Fruit fly (Drosophila melanogaster) S2 (cell line): ENCODE data around the gene CG1789.

Experiments used
- CG8478 ChIP-seq: fragments of >200 bp; optimal IDR thresholded peaks from 2 replicates; lab custom pipeline; 2018
- CTCF ChIP-seq, 2 experiments: fragments of >200 bp; optimal IDR thresholded peaks; 2 replicates each; lab custom pipeline; 2018

Gene CG1789

DNA sequence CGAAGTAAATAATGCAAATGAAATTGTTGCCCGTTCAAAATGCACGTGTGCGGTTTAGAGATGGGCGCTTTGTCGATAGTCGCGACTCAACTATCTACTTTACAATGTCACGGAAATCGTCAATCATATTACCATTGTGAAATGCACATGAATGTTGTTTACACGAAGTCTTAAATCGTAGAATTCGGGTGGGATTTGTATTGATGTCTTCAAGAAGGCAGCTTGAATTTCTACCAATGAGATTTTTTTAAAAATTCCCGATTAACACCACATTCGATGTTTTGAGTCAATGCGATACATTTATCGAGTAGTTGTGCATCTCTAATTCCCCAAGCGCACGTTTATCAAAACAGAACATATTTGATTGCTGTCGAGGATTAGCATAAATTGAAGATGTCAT, at the start of gene CG1789:
CG1789 (plus strand) TSS at position 308 of the 400 bp plus-strand sequence.
- TF ChIP-seq CTCF (optimal IDR thresholded peaks at IDR 0.05; lab: Kevin White, UChicago) (no peak), CG8478 (no peak)

DNA sequence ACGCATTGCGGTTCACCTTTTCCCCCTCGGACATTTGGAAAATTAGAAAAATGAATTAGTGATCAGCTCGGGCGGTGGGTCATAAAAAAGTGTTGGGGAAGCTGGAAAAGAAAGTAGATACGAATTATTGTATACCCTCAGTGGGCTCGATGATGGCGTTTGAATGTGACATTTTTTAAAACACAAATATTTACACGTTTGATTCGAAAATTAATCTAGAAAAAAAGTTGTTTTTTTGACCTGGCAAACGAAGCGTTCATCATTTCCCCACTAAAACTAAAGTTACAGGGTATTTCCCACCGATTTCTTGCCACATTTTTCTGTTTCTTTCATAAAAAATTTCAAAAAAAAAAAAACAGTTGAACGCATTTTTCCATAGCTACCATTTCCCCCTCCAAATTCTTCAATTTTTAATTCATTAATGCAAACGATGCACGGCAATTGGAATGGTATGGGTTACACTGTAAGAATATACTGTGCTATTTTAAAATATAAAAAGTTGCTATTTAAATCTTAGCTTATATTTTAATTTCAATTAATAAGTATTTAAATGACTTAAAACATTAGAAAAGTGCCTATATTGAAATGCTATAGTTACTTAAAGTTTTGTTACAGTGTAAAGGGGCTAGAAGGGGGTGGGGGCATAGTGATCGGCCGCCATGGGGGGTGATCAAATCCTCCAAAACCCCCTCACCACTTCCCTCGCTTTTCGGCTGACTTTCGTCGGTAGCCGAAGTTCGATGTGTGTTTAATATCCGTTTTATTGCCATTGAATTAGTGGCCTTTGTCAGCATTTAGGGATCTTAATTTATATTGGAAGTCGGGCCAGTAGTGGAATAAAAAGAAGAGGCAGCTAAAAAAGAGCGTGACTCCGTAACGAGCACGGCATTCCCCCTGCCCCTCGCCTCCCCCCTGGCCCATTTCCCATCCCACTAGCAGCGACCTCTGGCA, 48.7 kb upstream of the CG1789 start:
- TF ChIP-seq CTCF (optimal IDR thresholded peaks at IDR 0.05; lab: Kevin White, UChicago) (no peak), CG8478 (no peak)

DNA sequence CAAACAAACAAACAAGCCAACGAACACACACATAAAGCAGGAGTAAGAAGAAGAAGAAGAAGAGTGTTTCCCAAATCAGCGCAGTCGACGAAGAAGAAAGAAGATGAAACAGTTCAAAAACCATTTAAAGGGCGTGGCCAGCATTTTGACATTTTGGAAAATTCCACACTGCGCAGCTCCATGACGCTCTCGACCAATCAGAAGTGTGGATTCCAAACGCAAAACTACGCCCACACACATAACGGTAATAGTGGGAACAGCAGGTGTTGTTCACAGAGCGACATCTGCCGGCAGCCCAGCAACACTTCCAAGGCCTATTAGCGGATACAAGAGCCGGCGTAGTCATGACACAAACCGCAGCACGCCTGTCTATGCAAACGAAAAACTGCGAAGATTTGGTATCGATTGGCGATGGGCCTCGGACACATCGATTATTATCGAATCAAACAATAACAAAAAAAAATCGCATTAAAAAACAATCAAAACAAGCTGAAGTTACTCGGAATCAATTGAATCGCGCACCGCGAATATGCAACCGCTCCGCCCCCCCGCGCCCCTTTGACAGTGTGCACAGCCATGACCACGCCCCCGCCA, 43.6 kb upstream of the CG1789 start, which contains the start of gene Rubicon:
Rubicon (plus strand) TSS at position 433 of the 594 bp plus-strand sequence.
- peak; percentile 98 to 99 for TF ChIP-seq CTCF (optimal IDR thresholded peaks at IDR 0.05; lab: Kevin White, UChicago)
- no peak for TF ChIP-seq CG8478

DNA sequence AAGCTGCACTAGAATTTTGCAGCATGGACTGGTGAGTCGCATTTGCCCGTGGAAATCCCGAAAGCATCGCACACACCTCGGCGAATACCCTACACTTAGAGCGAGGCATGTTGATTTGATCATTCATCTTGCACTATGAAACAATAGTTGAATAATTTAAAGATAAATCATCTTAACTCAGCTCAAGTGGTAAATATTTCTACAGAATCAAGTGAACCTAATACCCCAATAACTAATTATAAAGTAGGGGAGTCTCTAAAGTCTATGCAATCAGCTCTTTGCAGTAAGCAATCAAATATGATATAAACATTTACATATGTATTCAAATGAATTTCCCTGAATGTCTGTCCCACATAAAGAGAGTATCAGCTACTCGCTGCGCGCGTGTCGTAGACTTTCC, 42.9 kb upstream of the CG1789 start:
- TF ChIP-seq CTCF (optimal IDR thresholded peaks at IDR 0.05; lab: Kevin White, UChicago) (no peak), CG8478 (no peak)

DNA sequence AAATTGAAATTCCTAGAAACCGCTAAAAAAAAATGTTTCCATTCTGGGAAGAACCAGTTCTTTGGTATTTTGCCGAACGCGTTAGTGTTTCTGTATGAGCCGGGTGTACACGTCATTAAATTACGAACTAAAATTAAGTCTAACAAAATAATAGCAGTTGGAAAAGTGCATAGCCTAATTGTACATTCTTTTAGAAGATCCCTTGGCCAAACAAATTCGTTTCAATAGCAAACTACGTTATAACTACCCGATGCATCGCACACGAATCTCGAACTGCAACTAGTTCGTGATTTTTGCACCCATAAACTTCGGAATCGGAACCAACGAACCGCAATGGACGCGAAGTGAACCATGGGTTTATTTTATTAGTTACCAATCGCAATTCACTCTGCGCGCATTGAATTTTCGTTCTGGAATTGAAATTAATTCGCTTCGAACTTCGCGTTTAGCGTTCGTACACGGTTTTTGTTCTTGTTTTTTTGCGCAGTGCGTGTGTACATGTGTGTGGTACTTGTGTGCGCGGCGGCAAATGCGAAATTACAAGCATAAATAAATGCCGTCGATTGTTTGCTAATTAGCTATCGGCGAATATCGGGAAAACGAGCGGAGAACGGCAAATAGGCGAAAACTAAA, 39.0 kb upstream of the CG1789 start, which contains the start of gene CAH3:
CAH3 (plus strand) TSS at position 64 of the 633 bp plus-strand sequence.
- TF ChIP-seq CTCF (optimal IDR thresholded peaks at IDR 0.05; lab: Kevin White, UChicago) (no peak), CG8478 (no peak)

DNA sequence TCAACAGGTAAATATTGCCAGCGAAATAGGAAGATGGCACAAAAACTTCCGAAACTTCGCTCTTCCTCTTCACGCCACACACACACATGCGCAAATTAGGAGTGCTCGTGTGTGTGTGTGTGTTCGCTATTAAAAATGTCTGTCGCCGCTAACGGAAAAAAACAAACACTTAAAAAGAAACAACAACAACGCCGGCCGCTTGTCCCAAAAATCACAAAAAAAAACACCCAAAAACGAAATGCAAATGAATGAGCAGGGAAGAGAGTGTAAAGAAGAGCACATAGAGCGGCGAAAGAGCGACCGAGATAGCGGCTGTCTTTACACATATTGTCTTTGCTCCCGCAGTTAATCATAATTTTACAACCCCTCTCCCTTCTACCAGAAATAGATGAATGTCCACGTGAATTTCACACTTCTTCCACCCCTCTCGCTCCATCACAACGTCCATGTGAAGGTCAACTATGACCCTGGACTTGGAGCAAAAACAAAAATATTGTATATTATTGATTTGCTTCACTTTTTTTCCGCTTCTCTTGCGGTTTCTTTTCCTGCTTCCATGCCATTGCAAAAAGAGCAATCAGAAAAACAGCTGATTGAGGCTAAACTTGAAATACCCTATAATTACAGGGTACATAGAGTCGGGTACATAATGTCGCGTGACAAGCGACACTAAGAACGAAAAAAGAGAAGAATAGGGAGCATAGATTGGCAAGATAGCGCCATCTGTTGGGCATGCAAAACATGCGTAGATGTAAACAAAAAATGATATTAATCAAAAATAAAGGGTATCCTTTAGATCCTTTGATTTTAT, 38.3 kb upstream of the CG1789 start:
- no peak for TF ChIP-seq CG8478
- peak; percentile 59 to 74 for TF ChIP-seq CTCF (optimal IDR thresholded peaks at IDR 0.05; lab: Kevin White, UChicago)

DNA sequence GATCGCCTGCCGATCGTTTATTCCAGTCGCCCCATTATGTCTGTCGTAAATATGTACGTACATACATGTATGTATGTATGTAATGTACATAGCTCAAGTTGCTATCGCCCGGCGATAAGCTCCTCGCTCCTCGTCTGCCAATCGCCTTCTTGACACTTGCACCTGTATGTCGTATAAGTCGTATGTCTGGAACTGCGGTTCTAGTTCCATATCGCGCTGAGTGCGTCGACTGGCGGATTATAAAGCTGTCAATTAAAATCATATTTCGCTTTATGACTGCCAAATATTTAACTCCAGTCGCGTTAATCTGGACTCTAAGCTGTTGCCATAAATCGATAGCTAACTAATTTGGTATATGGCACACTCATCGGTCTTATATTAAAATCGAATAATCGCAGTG, 34.9 kb upstream of the CG1789 start:
- TF ChIP-seq CG8478 (no peak), CTCF (optimal IDR thresholded peaks at IDR 0.05; lab: Kevin White, UChicago) (no peak)

DNA sequence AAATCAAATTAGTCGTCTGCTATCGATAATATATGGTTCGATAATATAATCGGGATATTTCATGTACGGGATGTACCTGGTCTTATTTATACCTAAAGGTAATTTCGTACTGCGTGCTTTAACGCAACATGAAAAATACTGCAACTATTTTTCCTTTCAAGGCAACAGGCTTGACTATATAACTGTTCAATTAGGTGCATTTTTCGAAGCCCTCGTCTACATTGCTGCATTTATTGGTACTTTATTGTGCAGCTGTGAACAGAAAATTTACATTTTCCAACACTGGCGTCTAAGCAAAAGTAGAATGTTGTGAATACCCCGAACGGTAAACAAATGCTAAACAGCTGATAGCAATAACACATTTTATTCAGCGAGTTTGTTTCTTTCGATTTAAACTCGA, 30.3 kb upstream of the CG1789 start, which contains the start of the genes Ppt1 and Ogg1:
Ppt1 (minus strand) TSS at position 225 of the 400 bp plus-strand sequence.
Ogg1 (plus strand) TSS at position 325 of the 400 bp plus-strand sequence.
- TF ChIP-seq CTCF (optimal IDR thresholded peaks at IDR 0.05; lab: Kevin White, UChicago): peak in 1 of 2 experiments; percentile 2
- TF ChIP-seq CG8478: no peak

DNA sequence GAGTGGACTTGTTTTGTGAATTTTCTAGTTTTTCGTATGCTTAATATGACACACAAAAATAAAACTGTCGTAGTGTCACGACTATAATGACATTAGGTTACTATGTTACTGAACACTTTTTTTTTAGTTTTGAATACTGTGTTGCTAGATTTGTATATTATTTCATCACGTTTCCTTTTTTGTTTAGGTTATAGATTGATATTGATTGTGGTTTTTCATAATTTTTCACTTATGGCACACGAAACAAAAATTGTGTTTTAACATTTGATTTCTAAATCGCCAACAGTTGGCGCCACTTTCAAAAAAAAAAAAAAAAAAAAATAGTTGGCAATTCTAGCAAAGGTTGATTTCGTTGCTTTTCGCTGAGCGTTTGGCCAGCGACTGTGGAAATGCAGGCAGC, 26.8 kb upstream of the CG1789 start, which contains the start of gene CG11294:
CG11294 (minus strand) TSS at position 101 of the 400 bp plus-strand sequence.
- no peak for TF ChIP-seq CG8478
- no peak for TF ChIP-seq CTCF (optimal IDR thresholded peaks at IDR 0.05; lab: Kevin White, UChicago)

DNA sequence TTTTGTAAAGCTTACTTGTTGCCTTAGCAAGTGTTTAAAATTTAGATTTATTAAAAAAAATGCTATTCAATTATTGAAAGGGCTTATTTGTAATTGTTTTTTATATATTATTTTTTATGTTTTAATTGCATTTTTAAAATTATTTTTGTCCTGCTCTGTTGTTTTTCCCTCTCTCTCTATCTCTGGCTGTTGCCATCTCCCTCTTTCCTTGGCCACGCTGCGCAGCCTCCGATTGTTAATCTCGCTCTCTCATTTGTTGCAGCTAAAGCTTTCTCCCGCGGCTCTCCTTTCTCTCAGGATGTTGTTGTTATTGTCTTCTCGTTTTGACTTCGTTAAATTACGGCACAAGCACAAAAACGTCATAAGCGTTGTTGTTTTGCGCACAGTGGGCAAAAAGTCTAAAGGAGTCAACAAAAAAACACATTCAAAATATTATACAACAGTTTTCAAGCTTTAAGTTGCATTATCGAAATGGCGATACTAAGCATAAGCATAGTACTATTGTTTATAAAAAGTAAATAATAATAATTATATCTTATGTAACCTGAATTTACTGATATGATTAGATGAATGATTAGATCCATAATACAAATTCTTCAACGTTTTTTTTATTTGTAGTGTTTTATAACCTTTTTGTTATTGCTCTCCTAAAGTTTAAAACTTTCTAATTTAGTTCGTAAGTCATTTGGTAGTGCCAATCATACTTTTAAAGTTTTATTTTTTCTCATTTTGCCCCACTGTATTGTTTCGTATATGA, 26.1 kb upstream of the CG1789 start:
- TF ChIP-seq CG8478 (no peak), CTCF (optimal IDR thresholded peaks at IDR 0.05; lab: Kevin White, UChicago) (no peak)

DNA sequence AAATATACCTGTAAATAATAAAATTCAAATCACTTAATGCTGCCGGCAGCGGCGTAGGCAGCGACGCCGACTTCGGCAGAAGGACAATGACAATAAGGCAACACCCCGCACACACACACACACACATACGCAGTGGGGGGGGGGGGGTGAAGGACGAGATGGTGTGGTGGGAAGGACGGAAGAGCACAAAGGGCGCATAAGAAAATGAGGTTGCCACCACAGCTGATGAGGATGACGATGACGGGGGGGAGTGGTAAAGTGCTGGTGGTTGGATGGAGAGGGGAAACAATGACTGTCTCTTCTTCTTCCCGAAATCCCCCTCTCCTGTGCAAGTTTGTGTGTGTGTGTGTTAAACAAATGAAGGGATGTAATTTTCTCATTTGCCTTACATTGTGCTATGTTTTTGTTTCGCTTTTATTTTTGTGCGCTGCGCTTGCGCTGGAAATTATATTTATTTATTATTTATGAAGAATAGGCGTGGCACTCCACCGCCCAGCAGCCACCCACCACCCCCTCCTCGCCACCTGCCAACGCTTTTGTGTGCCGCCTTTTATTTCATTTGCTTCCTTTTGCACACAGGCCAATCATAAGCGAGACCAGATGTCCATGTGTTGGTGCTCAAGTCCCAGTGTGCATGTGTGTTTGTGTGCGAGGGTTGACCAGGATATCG, 25.4 kb upstream of the CG1789 start:
- TF ChIP-seq CG8478: no peak
- no peak for TF ChIP-seq CTCF (optimal IDR thresholded peaks at IDR 0.05; lab: Kevin White, UChicago)

DNA sequence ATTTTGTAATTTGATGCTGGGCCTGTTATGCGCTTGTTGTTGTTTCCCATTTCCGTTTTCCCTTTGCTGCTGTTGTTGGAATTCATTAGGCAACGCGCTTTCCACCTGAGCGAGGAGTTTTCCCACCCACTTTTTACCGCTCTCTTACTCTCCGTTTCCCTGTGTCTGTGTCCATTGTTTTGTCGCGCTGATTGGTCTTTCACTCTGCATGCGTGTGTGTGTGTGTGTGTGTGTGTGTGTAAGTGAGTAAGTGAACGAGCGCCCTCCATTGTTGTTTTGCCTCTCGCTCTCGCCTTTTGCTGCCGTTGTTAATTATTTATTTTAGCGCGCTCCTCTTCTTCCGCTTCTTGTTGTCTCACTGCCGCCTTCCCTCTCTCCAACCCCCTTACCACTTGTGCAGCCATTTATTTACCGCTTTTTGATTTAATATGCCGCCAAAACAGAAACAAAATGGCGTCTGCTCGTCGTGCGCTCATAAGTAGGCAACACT, 24.2 kb upstream of the CG1789 start:
- TF ChIP-seq CTCF (optimal IDR thresholded peaks at IDR 0.05; lab: Kevin White, UChicago) (no peak), CG8478 (no peak)

DNA sequence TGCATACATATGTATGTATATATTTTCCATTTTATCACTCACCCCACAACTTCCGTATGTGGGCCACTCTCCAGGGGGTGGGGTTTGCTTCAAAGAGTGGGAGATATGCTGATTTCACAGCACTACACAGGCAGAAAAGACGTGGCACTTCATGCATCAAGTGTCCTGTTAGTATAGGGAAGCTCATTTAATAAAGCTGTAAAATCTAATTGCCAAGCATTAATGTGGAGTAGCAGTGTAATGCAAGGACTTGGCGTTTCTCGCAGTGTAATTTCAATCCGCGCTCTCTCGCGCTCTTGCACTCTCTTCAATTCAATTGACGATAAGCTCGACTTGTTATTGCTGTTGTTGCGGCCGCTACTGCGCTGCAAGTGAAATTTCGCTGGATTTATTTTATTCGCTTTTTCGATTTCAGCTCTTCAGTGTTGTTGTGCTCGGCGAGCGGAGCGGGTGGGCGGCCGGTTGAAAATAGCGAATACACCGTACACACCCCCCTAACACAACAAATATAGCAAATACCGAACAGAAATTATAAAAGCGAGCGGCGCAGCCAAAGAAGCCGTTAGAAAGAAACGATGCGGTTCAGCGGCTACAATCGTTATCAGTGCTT, 11.0 kb upstream of the CG1789 start, which contains the start of gene Hexo2:
Hexo2 (plus strand) TSS at position 419 of the 610 bp plus-strand sequence.
- TF ChIP-seq CTCF (optimal IDR thresholded peaks at IDR 0.05; lab: Kevin White, UChicago) (no peak), CG8478 (no peak)
